Fruit fly (Drosophila melanogaster): ENCODE measurements around the gene CG42688.

The CG42688 gene

dm6 chr2L:19162330-19163100 lies 20.1 kb downstream of the CG42688 start:
- peak; percentile 82 for TF ChIP-seq Met (GFP tag; optimal IDR thresholded peaks at IDR 0.05)
- peak; percentile 64 for TF ChIP-seq cyc (GFP tag; optimal IDR thresholded peaks at IDR 0.05)
- peak; percentile 60 for TF ChIP-seq CG3032 (tag; optimal IDR thresholded peaks at IDR 0.05)
- no peak for TF ChIP-seq fkh (GFP tag; optimal IDR thresholded peaks at IDR 0.05)
- TF ChIP-seq ss (GFP tag; optimal IDR thresholded peaks at IDR 0.05), result peak in 1 of 2 experiments; percentile 1
- peak; percentile 62 for TF ChIP-seq CG32006 (GFP tag; optimal IDR thresholded peaks at IDR 0.05)
- peak; percentile 66 for TF ChIP-seq Sox15 (GFP tag; optimal IDR thresholded peaks at IDR 0.05)
- peak; percentile 50 for TF ChIP-seq CG8119 (GFP tag; IDR thresholded peaks at IDR 0.05)
- TF ChIP-seq CG9139 (GFP tag; optimal IDR thresholded peaks at IDR 0.05), result no peak
- no peak for TF ChIP-seq CG16779 (tag; optimal IDR thresholded peaks at IDR 0.05)
- peak; percentile 34 for TF ChIP-seq Sox14 (GFP tag; optimal IDR thresholded peaks at IDR 0.05)
- TF ChIP-seq vri (GFP tag; optimal IDR thresholded peaks at IDR 0.05), result peak; percentile 65
- peak; percentile 75 for TF ChIP-seq acj6 (GFP tag; optimal IDR thresholded peaks at IDR 0.05)
- peak; percentile 54 for TF ChIP-seq CG10631 (GFP tag; optimal IDR thresholded peaks at IDR 0.05)
- peak; percentile 46 for TF ChIP-seq CG10669 (GFP tag; optimal IDR thresholded peaks at IDR 0.05)
- TF ChIP-seq CG11294 (GFP tag; IDR thresholded peaks at IDR 0.05), result peak; percentile 28; the same call in 1 of the 2 replicates
- TF ChIP-seq Gug (GFP tag; IDR thresholded peaks at IDR 0.05), result no peak
- peak; percentile 79 for TF ChIP-seq Smox (GFP tag; optimal IDR thresholded peaks at IDR 0.05)
- TF ChIP-seq spab (GFP tag; optimal IDR thresholded peaks at IDR 0.05), result no peak
- peak; percentile 4 for TF ChIP-seq dsx (GFP tag; optimal IDR thresholded peaks at IDR 0.05; ENCODE audit: poor library complexity, severe bottlenecking)
- TF ChIP-seq pdm3 (GFP tag; optimal IDR thresholded peaks at IDR 0.05), result peak; percentile 62
- peak; percentile 28 for TF ChIP-seq fd59A (GFP tag; optimal IDR thresholded peaks at IDR 0.05)
- peak; percentile 51; the same call in 1 of the 2 replicates for TF ChIP-seq CG15336 (GFP tag; IDR thresholded peaks at IDR 0.05)
- TF ChIP-seq CG11762 (GFP tag; optimal IDR thresholded peaks at IDR 0.05; ENCODE audit: insufficient read depth), result peak; percentile 75
- TF ChIP-seq CG6854 (GFP tag; optimal IDR thresholded peaks at IDR 0.05), result peak; percentile 5
- peak; percentile 33 for TF ChIP-seq CG7368 (GFP tag; optimal IDR thresholded peaks at IDR 0.05)
- TF ChIP-seq Blimp-1 (GFP tag; optimal IDR thresholded peaks at IDR 0.05), result no peak
- peak; percentile 73 for TF ChIP-seq achi (GFP tag; optimal IDR thresholded peaks at IDR 0.05)
- peak; percentile 81 for TF ChIP-seq esn (GFP tag; optimal IDR thresholded peaks at IDR 0.05)
- TF ChIP-seq fd85E (GFP tag; optimal IDR thresholded peaks at IDR 0.05), result no peak
- peak; percentile 94 for TF ChIP-seq Eip78C (GFP tag)
- TF ChIP-seq CG4318 (GFP tag; optimal IDR thresholded peaks at IDR 0.05), result peak; percentile 18
- TF ChIP-seq OdsH (GFP tag; optimal IDR thresholded peaks at IDR 0.05), result peak; percentile 75
- peak; percentile 77 for TF ChIP-seq topi (GFP tag; optimal IDR thresholded peaks at IDR 0.05)
- peak; percentile 5; the same call in 1 of the 3 replicates for TF ChIP-seq CG6163 (GFP tag; IDR thresholded peaks at IDR 0.05)
- TF ChIP-seq salr (GFP tag; optimal IDR thresholded peaks at IDR 0.05), result peak in 1 of 2 experiments; percentile 28
- TF ChIP-seq Eip93F (GFP tag; optimal IDR thresholded peaks at IDR 0.05), result peak; percentile 74
- TF ChIP-seq CG6276 (GFP tag; optimal IDR thresholded peaks at IDR 0.05), result peak; percentile 45
- TF ChIP-seq CG34406 (GFP tag; optimal IDR thresholded peaks at IDR 0.05), result peak; percentile 77
- no peak for TF ChIP-seq Hr38 (GFP tag; optimal IDR thresholded peaks at IDR 0.05)
- peak; percentile 54 for TF ChIP-seq CG3919 (GFP tag; optimal IDR thresholded peaks at IDR 0.05)
- no peak for TF ChIP-seq CG6808 (GFP tag; optimal IDR thresholded peaks at IDR 0.05)
- peak; percentile 73 for TF ChIP-seq lz (GFP tag; optimal IDR thresholded peaks at IDR 0.05)
- peak; percentile 28; the same call in 1 of the 3 replicates for TF ChIP-seq eg (GFP tag; IDR thresholded peaks at IDR 0.05)
- peak; percentile 56 for TF ChIP-seq CG11902 (GFP tag; optimal IDR thresholded peaks at IDR 0.05)
- TF ChIP-seq CG31627 (GFP tag; optimal IDR thresholded peaks at IDR 0.05), result peak; percentile 61
- TF ChIP-seq Ets21C (GFP tag; optimal IDR thresholded peaks at IDR 0.05), result peak; percentile 31
- peak; percentile 56 for TF ChIP-seq CG8632 (GFP tag; optimal IDR thresholded peaks at IDR 0.05)
- TF ChIP-seq Eip75B (GFP tag; optimal IDR thresholded peaks at IDR 0.05), result peak; percentile 59
- peak; percentile 64 for TF ChIP-seq Hr39 (GFP tag; optimal IDR thresholded peaks at IDR 0.05)
